Fruit fly (Drosophila melanogaster) whole organism, prepupa: ENCODE data around the gene CG14712.

Source experiments
- Blimp-1 ChIP-seq: fragments of 200-800 bp; sonication (Bioruptor generic); optimal IDR thresholded peaks from 3 replicates; lab custom pipeline; 2017; ENCODE audit warnings: missing biosample characterization, missing genetic modification characterization, mild to moderate bottlenecking, moderate library complexity, missing genetic modification reagents
- CG10631 ChIP-seq: fragments of 200-800 bp; sonication (Bioruptor generic); optimal IDR thresholded peaks from 2 replicates; lab custom pipeline; 2016; ENCODE audit warnings: missing biosample characterization, missing genetic modification characterization
- CG10669 ChIP-seq: fragments of 200-800 bp; sonication (Bioruptor generic); optimal IDR thresholded peaks from 3 replicates; lab custom pipeline; 2018; ENCODE audit warnings: missing biosample characterization, mild to moderate bottlenecking, missing genetic modification characterization, moderate library complexity
- CG11294 ChIP-seq: fragments of 200-800 bp; sonication (Bioruptor generic); IDR thresholded peaks from 2 replicates; pipeline ENCODE4 v1.3.6; 2022; ENCODE audit warnings: missing biosample characterization, missing genetic modification characterization
- CG11762 ChIP-seq: fragments of 200-800 bp; sonication (Bioruptor generic); optimal IDR thresholded peaks from 3 replicates; lab custom pipeline; 2016; ENCODE audit warnings: missing biosample characterization, missing genetic modification characterization; ENCODE audit not compliant: insufficient read depth
- CG11902 ChIP-seq: fragments of 200-800 bp; sonication (Bioruptor generic); optimal IDR thresholded peaks from 3 replicates; lab custom pipeline; 2016; ENCODE audit warnings: missing biosample characterization, missing genetic modification characterization
- CG15336 ChIP-seq: fragments of 200-800 bp; sonication (Bioruptor generic); IDR thresholded peaks from 2 replicates; pipeline ENCODE4 v1.3.6; 2022; ENCODE audit warnings: missing biosample characterization, missing genetic modification characterization
- CG1621 ChIP-seq: fragments of 200-800 bp; sonication (Bioruptor generic); optimal IDR thresholded peaks from 3 replicates; lab custom pipeline; 2018; ENCODE audit warnings: missing biosample characterization, mild to moderate bottlenecking, missing genetic modification characterization
- CG16779 ChIP-seq: fragments of 200-800 bp; sonication (Bioruptor generic); optimal IDR thresholded peaks from 3 replicates; lab custom pipeline; 2017; ENCODE audit warnings: missing biosample characterization, mild to moderate bottlenecking, missing genetic modification characterization
- CG3032 ChIP-seq: fragments of 200-800 bp; optimal IDR thresholded peaks from 2 replicates; lab custom pipeline; 2019; ENCODE audit warnings: missing biosample characterization, mild to moderate bottlenecking, missing genetic modification characterization, moderate library complexity
- CG31627 ChIP-seq: fragments of 200-800 bp; sonication (Bioruptor generic); optimal IDR thresholded peaks from 3 replicates; lab custom pipeline; 2016; ENCODE audit warnings: missing biosample characterization, missing genetic modification characterization
- CG34406 ChIP-seq: fragments of 200-800 bp; sonication (Bioruptor generic); optimal IDR thresholded peaks from 3 replicates; lab custom pipeline; 2016; ENCODE audit warnings: missing biosample characterization, missing genetic modification characterization
- CG6276 ChIP-seq: fragments of 200-800 bp; sonication (Bioruptor generic); optimal IDR thresholded peaks from 2 replicates; lab custom pipeline; 2017; ENCODE audit warnings: missing biosample characterization, mild to moderate bottlenecking, missing genetic modification characterization
- CG6792 ChIP-seq: fragments of 200-800 bp; sonication (Bioruptor generic); optimal IDR thresholded peaks from 3 replicates; lab custom pipeline; 2016; ENCODE audit warnings: missing biosample characterization, missing genetic modification characterization
- CG6808 ChIP-seq: fragments of 200-800 bp; sonication (Bioruptor generic); optimal IDR thresholded peaks from 3 replicates; lab custom pipeline; 2017; ENCODE audit warnings: missing biosample characterization, missing genetic modification characterization, mild to moderate bottlenecking, moderate library complexity, missing genetic modification reagents
- CG6854 ChIP-seq: fragments of 200-800 bp; sonication (Bioruptor generic); optimal IDR thresholded peaks from 2 replicates; lab custom pipeline; 2017; ENCODE audit warnings: missing biosample characterization, mild to moderate bottlenecking, missing genetic modification characterization
- CG8632 ChIP-seq: fragments of 200-800 bp; sonication (Bioruptor generic); optimal IDR thresholded peaks from 3 replicates; lab custom pipeline; 2016; ENCODE audit warnings: missing biosample characterization, missing genetic modification characterization
- CG9139 ChIP-seq: fragments of 200-800 bp; sonication (Bioruptor generic); optimal IDR thresholded peaks from 3 replicates; lab custom pipeline; 2017; ENCODE audit warnings: missing biosample characterization, mild to moderate bottlenecking, missing genetic modification characterization
- Eip75B ChIP-seq: fragments of 200-800 bp; sonication (Bioruptor generic); optimal IDR thresholded peaks from 3 replicates; lab custom pipeline; 2016; ENCODE audit warnings: missing biosample characterization, missing genetic modification characterization
- Eip78C ChIP-seq: fragments of 200-800 bp; sonication (Bioruptor generic); peaks from one replicate; lab custom pipeline; 2016; ENCODE audit warnings: missing biosample characterization, missing genetic modification characterization
- Eip93F ChIP-seq: fragments of 200-800 bp; sonication (Bioruptor generic); optimal IDR thresholded peaks from 2 replicates; lab custom pipeline; 2016; ENCODE audit warnings: missing biosample characterization, mild to moderate bottlenecking, missing genetic modification characterization
- Ets21C ChIP-seq: fragments of 200-800 bp; sonication (Bioruptor generic); optimal IDR thresholded peaks from 3 replicates; lab custom pipeline; 2016; ENCODE audit warnings: missing biosample characterization, missing genetic modification characterization
- Ets96B ChIP-seq: fragments of 200-800 bp; optimal IDR thresholded peaks from 2 replicates; lab custom pipeline; 2019; ENCODE audit warnings: missing biosample characterization, mild to moderate bottlenecking, missing genetic modification characterization, moderate library complexity
- Gug ChIP-seq: fragments of 200-800 bp; sonication (Bioruptor generic); IDR thresholded peaks from 2 replicates; pipeline ENCODE4 v1.3.6; 2022; ENCODE audit warnings: missing biosample characterization, missing genetic modification characterization
- Hr38 ChIP-seq: sonication (Bioruptor generic); optimal IDR thresholded peaks from 2 replicates; lab custom pipeline; 2016; ENCODE audit warnings: missing biosample characterization, missing genetic modification characterization
- Hr39 ChIP-seq: fragments of 200-800 bp; sonication (Bioruptor generic); optimal IDR thresholded peaks from 2 replicates; lab custom pipeline; 2016; ENCODE audit warnings: missing biosample characterization, missing genetic modification characterization
- Hr4 ChIP-seq: fragments of 200-800 bp; sonication (Bioruptor generic); optimal IDR thresholded peaks from 3 replicates; lab custom pipeline; 2016; ENCODE audit warnings: missing biosample characterization, missing genetic modification characterization
- Met ChIP-seq: fragments of 200-800 bp; sonication (Bioruptor generic); optimal IDR thresholded peaks from 3 replicates; lab custom pipeline; 2016; ENCODE audit warnings: missing biosample characterization, missing genetic modification characterization
- OdsH ChIP-seq: fragments of 200-800 bp; sonication (Bioruptor generic); optimal IDR thresholded peaks from 3 replicates; lab custom pipeline; 2016; ENCODE audit warnings: missing biosample characterization, missing genetic modification characterization
- Smox ChIP-seq: fragments of 200-800 bp; sonication (Bioruptor generic); optimal IDR thresholded peaks from 3 replicates; lab custom pipeline; 2016; ENCODE audit warnings: missing biosample characterization, missing genetic modification characterization
- Sox102F ChIP-seq: fragments of 200-800 bp; sonication (Bioruptor generic); optimal IDR thresholded peaks from 2 replicates; lab custom pipeline; 2016; ENCODE audit warnings: missing biosample characterization, mild to moderate bottlenecking, missing genetic modification characterization
- Sox14 ChIP-seq: fragments of 200-800 bp; sonication (Bioruptor generic); optimal IDR thresholded peaks from 3 replicates; lab custom pipeline; 2016; ENCODE audit warnings: missing biosample characterization, missing genetic modification characterization
- achi ChIP-seq: fragments of 200-800 bp; sonication (Bioruptor generic); optimal IDR thresholded peaks from 3 replicates; lab custom pipeline; 2016; ENCODE audit warnings: missing biosample characterization, missing genetic modification characterization
- acj6 ChIP-seq: fragments of 200-800 bp; sonication (Bioruptor generic); optimal IDR thresholded peaks from 3 replicates; lab custom pipeline; 2016; ENCODE audit warnings: missing biosample characterization, missing genetic modification characterization
- cyc ChIP-seq: fragments of 200-800 bp; sonication (Bioruptor generic); optimal IDR thresholded peaks from 3 replicates; lab custom pipeline; 2016; ENCODE audit warnings: missing biosample characterization, missing genetic modification characterization
- dac ChIP-seq: fragments of 200-800 bp; sonication (Bioruptor generic); optimal IDR thresholded peaks from 2 replicates; lab custom pipeline; 2017; ENCODE audit warnings: missing biosample characterization, mild to moderate bottlenecking, missing genetic modification characterization
- dsx ChIP-seq: fragments of 200-800 bp; optimal IDR thresholded peaks from 3 replicates; lab custom pipeline; 2019; ENCODE audit warnings: missing biosample characterization, mild to moderate bottlenecking, missing genetic modification characterization, moderate library complexity; ENCODE audit not compliant: poor library complexity, severe bottlenecking
- eg ChIP-seq: fragments of 200-800 bp; sonication (Bioruptor generic); IDR thresholded peaks from 3 replicates; pipeline ENCODE4 v1.3.6; 2022; ENCODE audit warnings: missing biosample characterization, missing genetic modification characterization
- fd85E ChIP-seq: fragments of 200-800 bp; sonication (Bioruptor generic); optimal IDR thresholded peaks from 3 replicates; lab custom pipeline; 2016; ENCODE audit warnings: missing biosample characterization, missing genetic modification characterization
- fkh ChIP-seq: fragments of 200-800 bp; sonication (Bioruptor generic); optimal IDR thresholded peaks from 3 replicates; lab custom pipeline; 2017; ENCODE audit warnings: missing biosample characterization, mild to moderate bottlenecking, missing genetic modification characterization, moderate library complexity
- net ChIP-seq: fragments of 200-800 bp; sonication (Bioruptor generic); optimal IDR thresholded peaks from 3 replicates; lab custom pipeline; 2016; ENCODE audit warnings: missing biosample characterization, missing genetic modification characterization
- salr ChIP-seq, 2 experiments: fragments of 200-800 bp; sonication (Bioruptor generic); optimal IDR thresholded peaks; 3 replicates each; lab custom pipeline; 2016 to 2018; ENCODE audit warnings: missing biosample characterization in 2 of 2, missing genetic modification characterization in 2 of 2, mild to moderate bottlenecking in 1 of 2
- spab ChIP-seq: fragments of 200-800 bp; sonication (Bioruptor generic); optimal IDR thresholded peaks from 2 replicates; lab custom pipeline; 2017; ENCODE audit warnings: missing biosample characterization, mild to moderate bottlenecking, missing genetic modification characterization, missing genetic modification reagents
- ss ChIP-seq, 2 experiments: fragments of 200-800 bp; sonication (Bioruptor generic); optimal IDR thresholded peaks; 2 replicates in 1 of 2; 3 replicates in 1 of 2; lab custom pipeline; 2017 to 2018; ENCODE audit warnings: mild to moderate bottlenecking in 2 of 2, missing biosample characterization in 2 of 2, missing genetic modification characterization in 2 of 2, moderate library complexity in 1 of 2
- svp ChIP-seq: fragments of 200-800 bp; sonication (Bioruptor generic); peaks from one replicate; lab custom pipeline; 2016; ENCODE audit warnings: missing biosample characterization, missing genetic modification characterization
- topi ChIP-seq: fragments of 200-800 bp; sonication (Bioruptor generic); optimal IDR thresholded peaks from 3 replicates; lab custom pipeline; 2016; ENCODE audit warnings: missing biosample characterization, missing genetic modification characterization
- vri ChIP-seq: fragments of 200-800 bp; sonication (Bioruptor generic); optimal IDR thresholded peaks from 3 replicates; lab custom pipeline; 2016; ENCODE audit warnings: missing biosample characterization, mild to moderate bottlenecking, missing genetic modification characterization

The CG14712 gene

dm6 chr3R:11582253-11582589 is 46.3 kb upstream of the CG14712 start (continued):
- TF ChIP-seq achi (GFP tag; lab: Kevin White, UChicago): no peak
- TF ChIP-seq CG16779 (tag; lab: Kevin White, UChicago): no peak
- TF ChIP-seq Sox102F: no peak
- TF ChIP-seq fd85E: no peak
- peak; percentile 72 for TF ChIP-seq CG11762
- TF ChIP-seq CG6792 (GFP tag; lab: Kevin White, UChicago): peak; percentile 71
- peak; percentile 88 for TF ChIP-seq CG11294
- peak; percentile 88 for TF ChIP-seq CG10669 (GFP tag; lab: Kevin White, UChicago)
- TF ChIP-seq CG31627: peak; percentile 19
- TF ChIP-seq ss (GFP tag; optimal IDR thresholded peaks at IDR 0.05; lab: Kevin White, UChicago): peak in 1 of 2 experiments; percentile 73
- TF ChIP-seq CG1621 (tag; lab: Kevin White, UChicago): peak; percentile 86
- no peak for TF ChIP-seq CG34406 (GFP tag; lab: Kevin White, UChicago)
- no peak for TF ChIP-seq Smox
- TF ChIP-seq Hr4 (GFP tag; lab: Kevin White, UChicago): no peak
- TF ChIP-seq fkh (GFP tag; lab: Kevin White, UChicago): no peak
- TF ChIP-seq Hr38: peak; percentile 68
- TF ChIP-seq CG8632 (GFP tag; lab: Kevin White, UChicago): no peak
- peak; percentile 77 for TF ChIP-seq CG6808 (GFP tag; lab: Kevin White, UChicago)
- no peak for TF ChIP-seq Eip78C (GFP tag; lab: Kevin White, UChicago)
- TF ChIP-seq CG10631: peak; percentile 87
- peak; percentile 85 for TF ChIP-seq Ets96B (tag; lab: Kevin White, UChicago)
- peak; percentile 96 for TF ChIP-seq eg (GFP tag; lab: Robert Waterston, UW)
- no peak for TF ChIP-seq CG6854 (GFP tag; lab: Kevin White, UChicago)
- TF ChIP-seq Eip75B: peak; percentile 88
- no peak for TF ChIP-seq CG6276 (GFP tag; lab: Kevin White, UChicago)
- TF ChIP-seq CG11902 (GFP tag; lab: Kevin White, UChicago): peak; percentile 1

dm6 chr3R:11589764-11590358 is 38.7 kb upstream of the CG14712 start, which contains the start of gene CG6791:
CG6791 (minus strand) TSS chr3R:11590146.
- TF ChIP-seq CG6808 (GFP tag; lab: Kevin White, UChicago) (no peak), Sox14 (GFP tag; lab: Kevin White, UChicago) (no peak), Sox102F (no peak), OdsH (GFP tag; lab: Kevin White, UChicago) (no peak), dsx (no peak), Eip93F (GFP tag; lab: Kevin White, UChicago) (no peak), salr (GFP tag; optimal IDR thresholded peaks at IDR 0.05; lab: Kevin White, UChicago) (no peak), dac (no peak), CG10631 (no peak), cyc (GFP tag; lab: Kevin White, UChicago) (no peak), spab (GFP tag; lab: Kevin White, UChicago) (no peak), vri (GFP tag; lab: Kevin White, UChicago) (no peak), achi (GFP tag; lab: Kevin White, UChicago) (no peak), svp (GFP tag; lab: Kevin White, UChicago) (no peak), Hr39 (GFP tag; lab: Kevin White, UChicago) (no peak), Met (GFP tag; lab: Kevin White, UChicago) (no peak)

dm6 chr3R:11595523-11595922 is 33.0 kb upstream of the CG14712 start:
- TF ChIP-seq CG11762: peak; percentile 22
- TF ChIP-seq eg (GFP tag; lab: Robert Waterston, UW): peak; percentile 74
- TF ChIP-seq CG6276 (GFP tag; lab: Kevin White, UChicago): peak; percentile 42
- peak in 1 of 2 experiments; percentile 19 for TF ChIP-seq ss (GFP tag; optimal IDR thresholded peaks at IDR 0.05; lab: Kevin White, UChicago)
- peak; percentile 34 for TF ChIP-seq acj6 (GFP tag; lab: Kevin White, UChicago)
- no peak; the same call in 1 of the 2 replicates for TF ChIP-seq Gug
- peak; percentile 28 for TF ChIP-seq CG3032 (tag; lab: Kevin White, UChicago)
- no peak for TF ChIP-seq vri (GFP tag; lab: Kevin White, UChicago)
- no peak for TF ChIP-seq topi (GFP tag; lab: Kevin White, UChicago)
- TF ChIP-seq cyc (GFP tag; lab: Kevin White, UChicago): no peak
- TF ChIP-seq CG31627: no peak
- TF ChIP-seq Ets21C (GFP tag; lab: Kevin White, UChicago): no peak
- TF ChIP-seq Hr39 (GFP tag; lab: Kevin White, UChicago): peak; percentile 21
- TF ChIP-seq CG11902 (GFP tag; lab: Kevin White, UChicago): no peak
- no peak for TF ChIP-seq CG16779 (tag; lab: Kevin White, UChicago)
- peak; percentile 73 for TF ChIP-seq CG15336 (GFP tag; lab: Robert Waterston, UW)
- TF ChIP-seq Met (GFP tag; lab: Kevin White, UChicago): no peak
- TF ChIP-seq CG9139: no peak
- TF ChIP-seq net (GFP tag; lab: Kevin White, UChicago): peak; percentile 41
- TF ChIP-seq Sox14 (GFP tag; lab: Kevin White, UChicago): peak; percentile 26
- peak; percentile 8 for TF ChIP-seq CG34406 (GFP tag; lab: Kevin White, UChicago)
- TF ChIP-seq dac: peak; percentile 6
- TF ChIP-seq Blimp-1: no peak
